Worm (Caenorhabditis elegans): ENCODE data around the gene F52D2.6.

- TF ChIP-seq nhr-2 (tag; optimal IDR thresholded peaks at IDR 0.05): no peak
- TF ChIP-seq nhr-12 (tag; optimal IDR thresholded peaks at IDR 0.05): no peak
- TF ChIP-seq mab-5 (tag; optimal IDR thresholded peaks at IDR 0.05): no peak
- TF ChIP-seq unc-62 (GFP tag; optimal IDR thresholded peaks at IDR 0.05): no peak
- no peak for TF ChIP-seq ces-1 (GFP tag; optimal IDR thresholded peaks at IDR 0.05)
- TF ChIP-seq lin-13 (tag; optimal IDR thresholded peaks at IDR 0.05): no peak
- no peak for TF ChIP-seq mep-1 (tag; optimal IDR thresholded peaks at IDR 0.05)
- TF ChIP-seq pha-4 (tag; optimal IDR thresholded peaks at IDR 0.05): no peak
- no peak for TF ChIP-seq sptf-1 (tag; optimal IDR thresholded peaks at IDR 0.05)
- TF ChIP-seq hlh-1 (tag; optimal IDR thresholded peaks at IDR 0.05): no peak
- TF ChIP-seq snpc-4 (tag; optimal IDR thresholded peaks at IDR 0.05): no peak
- TF ChIP-seq elt-3 (tag; optimal IDR thresholded peaks at IDR 0.05): no peak
- no peak for TF ChIP-seq zip-8 (tag; optimal IDR thresholded peaks at IDR 0.05)
These were observed 36.9 kb downstream of the F52D2.6 start, which contains the start of gene Y102A11A.9 for ce11 chrX:2012491-2013201.

All from whole organism, mixed stage, embryonic.